Fruit fly (Drosophila melanogaster) S2 (cell line): ENCODE data around the gene CG34176.

ENCODE experiments used
- CG8478 ChIP-seq: fragments of >200 bp; optimal IDR thresholded peaks from 2 replicates; lab custom pipeline; 2018
- CTCF ChIP-seq, 2 experiments: fragments of >200 bp; optimal IDR thresholded peaks; 2 replicates each; lab custom pipeline; 2018

DNA sequence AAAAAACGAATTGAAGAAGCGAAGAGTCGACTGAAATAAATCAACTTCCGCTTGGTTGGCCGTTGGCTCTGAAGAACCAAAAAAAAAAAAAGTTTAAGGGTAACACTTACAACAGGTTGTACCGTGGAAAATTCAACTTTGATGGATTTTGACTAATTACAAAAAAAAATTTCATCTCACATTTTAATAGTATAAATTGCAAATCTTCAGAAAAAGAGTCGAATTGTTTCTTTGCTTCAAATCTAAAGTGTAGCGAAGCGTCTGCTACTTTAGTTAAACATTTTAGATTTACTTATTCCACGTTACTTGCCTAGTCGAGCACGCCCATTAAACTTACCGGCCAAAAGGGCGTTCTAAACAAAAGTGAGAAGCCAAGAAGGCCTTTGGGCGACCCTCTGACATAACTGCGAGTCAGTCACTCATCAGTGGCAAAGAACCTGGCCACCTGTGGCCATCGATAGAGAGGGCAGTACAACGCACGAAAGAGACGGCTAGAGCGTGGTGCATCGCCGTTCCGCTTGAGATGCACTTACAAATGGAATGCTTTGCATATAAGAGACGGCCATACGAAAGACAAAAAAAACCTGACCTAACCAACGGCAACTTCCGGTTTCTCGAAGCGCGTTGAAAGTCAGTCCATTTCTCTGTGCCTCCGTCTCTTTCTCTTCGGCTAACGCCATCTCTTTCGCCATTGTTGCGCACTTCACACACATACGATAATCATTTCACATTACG lies 17.9 kb downstream of the CG34176 start:
- TF ChIP-seq CG8478 (lab: Kevin White, UChicago) (no peak), CTCF (optimal IDR thresholded peaks at IDR 0.05; lab: Kevin White, UChicago) (no peak)
